Fruit fly (Drosophila melanogaster): Measurements from ENCODE around the gene Send2.

DNA sequence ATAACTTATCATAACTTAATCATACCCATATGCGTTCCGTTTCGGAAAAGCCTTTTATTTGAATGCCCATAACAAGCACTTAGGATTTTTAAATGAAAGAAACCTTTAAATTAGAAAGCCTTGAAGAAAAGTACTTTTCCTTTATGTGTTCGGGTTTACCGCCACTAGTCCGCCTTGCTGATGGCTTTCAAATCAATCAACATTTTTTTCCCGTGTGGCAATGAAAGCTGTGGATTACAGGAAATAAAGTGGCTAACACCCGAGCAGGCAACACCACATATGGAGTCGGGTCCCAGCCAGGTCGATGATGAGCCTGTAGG, 24.2 kb upstream of the Send2 start:
- TF ChIP-seq h (optimal IDR thresholded peaks at IDR 0.05) (no peak), ttk (optimal IDR thresholded peaks at IDR 0.05) (no peak), psq (optimal IDR thresholded peaks at IDR 0.05) (no peak), Myc (optimal IDR thresholded peaks at IDR 0.05) (no peak)

All from Kc167 (cell line).